Worm (Caenorhabditis elegans) whole organism, L4 larva: ENCODE measurements around the gene rpia-1.

Experiments used
- D1046.2 ChIP-seq: fragments of 200-800 bp; sonication (Bioruptor generic); IDR thresholded peaks from 2 replicates; pipeline ENCODE4 v1.3.6; 2022; ENCODE audit warnings: missing genetic modification characterization, missing compliant biosample characterization
- F44E2.7 ChIP-seq: fragments of 200-800 bp; sonication (Bioruptor generic); IDR thresholded peaks from 2 replicates; pipeline ENCODE4 v2.1.2; 2022; ENCODE audit warnings: missing genetic modification characterization, missing compliant biosample characterization
- R02D3.7 ChIP-seq: fragments of 150-350 bp; sonication (generic microtip); optimal IDR thresholded peaks from 3 replicates; lab custom pipeline; 2014; ENCODE audit warnings: missing biosample characterization, missing genetic modification characterization
- T20F7.1 ChIP-seq: fragments of 200-800 bp; sonication (Bioruptor generic); optimal IDR thresholded peaks from 2 replicates; lab custom pipeline; 2018; ENCODE audit warnings: mild to moderate bottlenecking, missing genetic modification characterization, missing compliant biosample characterization
- T26A8.4 ChIP-seq: fragments of 200-800 bp; sonication (Bioruptor generic); IDR thresholded peaks from 2 replicates; pipeline ENCODE4 v1.3.6; 2022; ENCODE audit warnings: missing genetic modification characterization, missing compliant biosample characterization
- Y105C5A.15 ChIP-seq: fragments of 200-800 bp; sonication (Bioruptor generic); IDR thresholded peaks from 2 replicates; pipeline ENCODE4 v1.3.6; 2022; ENCODE audit warnings: missing genetic modification characterization, missing compliant biosample characterization
- ZK546.5 ChIP-seq, 2 experiments: sonication (generic microtip); optimal IDR thresholded peaks; 2 replicates each; lab custom pipeline; 2017; ENCODE audit warnings: missing biosample characterization in 2 of 2, missing genetic modification characterization in 2 of 2
- aha-1 ChIP-seq: fragments of 150-350 bp; peaks from one replicate; lab custom pipeline; 2014; ENCODE audit warnings: missing biosample characterization, missing genetic modification characterization
- aly-2 ChIP-seq: sonication (generic microtip); optimal IDR thresholded peaks from 2 replicates; lab custom pipeline; 2018; ENCODE audit warnings: missing biosample characterization, missing genetic modification characterization
- arid-1 ChIP-seq: fragments of 200-800 bp; sonication (Bioruptor generic); conservative IDR thresholded peaks from 2 replicates; pipeline ENCODE4 v1.3.6; 2022; ENCODE audit warnings: missing genetic modification reagents, missing genetic modification characterization, missing compliant biosample characterization
- ctbp-1 ChIP-seq: fragments of 200-800 bp; sonication (Bioruptor generic); IDR thresholded peaks from 2 replicates; pipeline ENCODE4 v1.3.6; 2022; ENCODE audit warnings: missing genetic modification reagents, missing genetic modification characterization, missing compliant biosample characterization
- daf-16 ChIP-seq, 3 experiments: sonication (generic microtip); optimal IDR thresholded peaks; 2 replicates each; lab custom pipeline; 2016 to 2017; ENCODE audit warnings: missing genetic modification characterization in 3 of 3, missing genetic modification reagents in 3 of 3, mild to moderate bottlenecking in 2 of 3, missing compliant biosample characterization in 2 of 3, missing biosample characterization in 1 of 3, moderate library complexity in 1 of 3
- dmd-6 ChIP-seq: fragments of 200-800 bp; sonication (Bioruptor generic); IDR thresholded peaks from 2 replicates; pipeline ENCODE4 v1.3.6; 2022; ENCODE audit warnings: missing genetic modification reagents, missing genetic modification characterization, missing compliant biosample characterization
- dpl-1 ChIP-seq: fragments of 150-350 bp; optimal IDR thresholded peaks from 2 replicates; lab custom pipeline; 2014; ENCODE audit warnings: missing biosample characterization, missing genetic modification reagents, missing genetic modification characterization
- duxl-1 ChIP-seq: sonication (generic microtip); optimal IDR thresholded peaks from 2 replicates; lab custom pipeline; 2016; ENCODE audit warnings: mild to moderate bottlenecking, missing genetic modification characterization, moderate library complexity, missing compliant biosample characterization; ENCODE audit not compliant: poor library complexity
- dve-1 ChIP-seq: sonication (generic microtip); optimal IDR thresholded peaks from 2 replicates; lab custom pipeline; 2017; ENCODE audit warnings: antibody characterized with exemption, mild to moderate bottlenecking, missing genetic modification characterization, missing compliant biosample characterization; ENCODE audit not compliant: insufficient read depth
- egl-27 ChIP-seq: sonication (generic microtip); optimal IDR thresholded peaks from 3 replicates; lab custom pipeline; 2017; ENCODE audit warnings: missing biosample characterization, missing genetic modification reagents, missing genetic modification characterization
- hif-1 ChIP-seq, 2 experiments: sonication (generic microtip); optimal IDR thresholded peaks; 2 replicates each; lab custom pipeline; 2016 to 2017; ENCODE audit warnings: missing compliant biosample characterization in 2 of 2, missing genetic modification characterization in 2 of 2, missing genetic modification reagents in 2 of 2, missing genotype in 2 of 2, mild to moderate bottlenecking in 1 of 2
- hlh-11 ChIP-seq: fragments of 200-800 bp; sonication (Bioruptor generic); optimal IDR thresholded peaks from 2 replicates; lab custom pipeline; 2018; ENCODE audit warnings: mild to moderate bottlenecking, missing genetic modification characterization, missing compliant biosample characterization
- hlh-30 ChIP-seq: sonication (generic microtip); optimal IDR thresholded peaks from 2 replicates; lab custom pipeline; 2017; ENCODE audit warnings: antibody characterized with exemption, mild to moderate bottlenecking, missing genetic modification characterization, missing compliant biosample characterization; ENCODE audit not compliant: insufficient read depth
- lim-7 ChIP-seq: fragments of 200-800 bp; sonication (Bioruptor generic); IDR thresholded peaks from 2 replicates; pipeline ENCODE4 v1.3.6; 2022; ENCODE audit warnings: missing genetic modification characterization, missing compliant biosample characterization
- lin-13 ChIP-seq: fragments of 150-350 bp; optimal IDR thresholded peaks from 2 replicates; lab custom pipeline; 2014; ENCODE audit warnings: missing biosample characterization, missing genetic modification reagents, missing genetic modification characterization
- lin-29 ChIP-seq: fragments of 200-800 bp; sonication (Bioruptor generic); IDR thresholded peaks from 2 replicates; pipeline ENCODE4 v1.3.6; 2022; ENCODE audit warnings: missing genetic modification reagents, missing genetic modification characterization, missing compliant biosample characterization
- lin-38 ChIP-seq: fragments of 200-800 bp; sonication (Bioruptor generic); IDR thresholded peaks from 2 replicates; pipeline ENCODE4 v1.3.6; 2022; ENCODE audit warnings: missing genetic modification reagents, missing genetic modification characterization, missing compliant biosample characterization
- lsy-2 ChIP-seq, 2 experiments: fragments of 150-350 bp in 1 of 2; sonication (generic microtip) in 1 of 2; optimal IDR thresholded peaks; 2 replicates each; lab custom pipeline; 2014 to 2017; ENCODE audit warnings: missing biosample characterization in 2 of 2, missing genetic modification characterization in 2 of 2
- mdl-1 ChIP-seq, 2 experiments: fragments of 150-350 bp in 1 of 2; sonication (generic microtip) in 1 of 2; optimal IDR thresholded peaks; 2 replicates each; lab custom pipeline; 2014 to 2017; ENCODE audit warnings: missing biosample characterization in 2 of 2, missing genetic modification characterization in 2 of 2
- mdt-29 ChIP-seq: fragments of 200-800 bp; sonication (Bioruptor generic); IDR thresholded peaks from 2 replicates; pipeline ENCODE4 v1.3.6; 2022; ENCODE audit warnings: missing genetic modification reagents, missing genetic modification characterization, missing compliant biosample characterization
- mep-1 ChIP-seq: fragments of 150-350 bp; sonication (generic microtip); optimal IDR thresholded peaks from 3 replicates; lab custom pipeline; 2014; ENCODE audit warnings: missing biosample characterization, missing genetic modification characterization
- mes-2 ChIP-seq: sonication (generic microtip); optimal IDR thresholded peaks from 2 replicates; lab custom pipeline; 2016; ENCODE audit warnings: missing genotype, mild to moderate bottlenecking, missing genetic modification characterization, missing compliant biosample characterization; ENCODE audit not compliant: poor library complexity, severe bottlenecking
- mxl-2 ChIP-seq: fragments of 200-800 bp; sonication (Bioruptor generic); conservative IDR thresholded peaks from 2 replicates; pipeline ENCODE4 v1.3.6; 2022; ENCODE audit warnings: missing genetic modification reagents, missing genetic modification characterization, missing compliant biosample characterization
- nhr-10 ChIP-seq: fragments of 150-350 bp; optimal IDR thresholded peaks from 2 replicates; lab custom pipeline; 2014; ENCODE audit warnings: missing biosample characterization, missing genetic modification characterization
- nhr-11 ChIP-seq: fragments of 150-350 bp; optimal IDR thresholded peaks from 2 replicates; lab custom pipeline; 2014; ENCODE audit warnings: missing biosample characterization, missing genetic modification characterization
- nhr-28 ChIP-seq: fragments of 150-350 bp; optimal IDR thresholded peaks from 2 replicates; lab custom pipeline; 2014; ENCODE audit warnings: missing biosample characterization, missing genetic modification characterization
- nhr-48 ChIP-seq: sonication (generic microtip); optimal IDR thresholded peaks from 2 replicates; lab custom pipeline; 2016; ENCODE audit warnings: mild to moderate bottlenecking, missing genetic modification characterization, missing compliant biosample characterization
- nhr-6 ChIP-seq: fragments of 150-350 bp; optimal IDR thresholded peaks from 2 replicates; lab custom pipeline; 2014; ENCODE audit warnings: missing biosample characterization, missing genetic modification characterization
- nhr-76 ChIP-seq: fragments of 150-350 bp; optimal IDR thresholded peaks from 2 replicates; lab custom pipeline; 2014; ENCODE audit warnings: missing biosample characterization, missing genetic modification characterization
- nhr-77 ChIP-seq: fragments of 150-350 bp; optimal IDR thresholded peaks from 2 replicates; lab custom pipeline; 2014; ENCODE audit warnings: missing biosample characterization, missing genetic modification characterization
- pqm-1 ChIP-seq: sonication (generic microtip); optimal IDR thresholded peaks from 2 replicates; lab custom pipeline; 2017; ENCODE audit warnings: missing biosample characterization, missing genetic modification characterization
- rbr-2 ChIP-seq: sonication (generic microtip); optimal IDR thresholded peaks from 2 replicates; lab custom pipeline; 2016; ENCODE audit warnings: missing genotype, missing genetic modification characterization, missing compliant biosample characterization
- saeg-2 ChIP-seq: fragments of 200-800 bp; sonication (Bioruptor generic); IDR thresholded peaks from 2 replicates; pipeline ENCODE4 v1.3.6; 2022; ENCODE audit warnings: missing genetic modification reagents, missing genetic modification characterization, missing compliant biosample characterization
- snpc-1.2 ChIP-seq: fragments of 200-800 bp; sonication (Bioruptor generic); IDR thresholded peaks from 2 replicates; pipeline ENCODE4 v1.3.6; 2022; ENCODE audit warnings: missing genetic modification reagents, missing genetic modification characterization, missing compliant biosample characterization
- tra-1 ChIP-seq: fragments of 200-800 bp; sonication (Bioruptor generic); IDR thresholded peaks from 2 replicates; pipeline ENCODE4 v1.3.6; 2022; ENCODE audit warnings: missing genetic modification reagents, missing genetic modification characterization, missing compliant biosample characterization
- unc-39 ChIP-seq: sonication (generic microtip); optimal IDR thresholded peaks from 2 replicates; lab custom pipeline; 2017; ENCODE audit warnings: missing biosample characterization, missing genetic modification characterization
- zfp-2 ChIP-seq: sonication (generic microtip); optimal IDR thresholded peaks from 2 replicates; lab custom pipeline; 2016; ENCODE audit warnings: mild to moderate bottlenecking, missing genetic modification characterization, missing compliant biosample characterization
- zfp-3 ChIP-seq: fragments of 200-800 bp; sonication (Bioruptor generic); conservative IDR thresholded peaks from 2 replicates; pipeline ENCODE4 v1.3.6; 2022; ENCODE audit warnings: missing genetic modification reagents, missing genetic modification characterization, missing compliant biosample characterization
- ztf-7 ChIP-seq: fragments of 150-350 bp; optimal IDR thresholded peaks from 2 replicates; lab custom pipeline; 2014; ENCODE audit warnings: missing biosample characterization, missing genetic modification characterization

The rpia-1 gene

ce11 chrIII:7116615-7117252 lies 6.2 kb upstream of the rpia-1 start (continued):
- peak; percentile 47 for TF ChIP-seq dpl-1
- TF ChIP-seq nhr-6 (tag; lab: Kevin White, UChicago) = peak; percentile 17
- TF ChIP-seq unc-39 (tag; lab: Kevin White, UChicago) = no peak
- peak; percentile 87 for TF ChIP-seq nhr-28 (tag; lab: Kevin White, UChicago)
- peak; percentile 81 for TF ChIP-seq hlh-11 (tag; lab: Kevin White, UChicago)
- no peak for TF ChIP-seq T20F7.1 (GFP tag; lab: Kevin White, UChicago)
- TF ChIP-seq hif-1 (tag; optimal IDR thresholded peaks at IDR 0.05; lab: Kevin White, UChicago) = no peak
- no peak for TF ChIP-seq T26A8.4 (GFP tag; lab: Robert Waterston, UW)
- 0 out of 2 replicates have a peak, but pooled peaks have one; percentile 13 for TF ChIP-seq zfp-3 (GFP tag; lab: Robert Waterston, UW)
- peak; percentile 88 for TF ChIP-seq nhr-10
- no peak for TF ChIP-seq aly-2 (tag; lab: Kevin White, UChicago)
- TF ChIP-seq zfp-2 = no peak
- TF ChIP-seq lin-38 (GFP tag; lab: Robert Waterston, UW) = peak; percentile 22
- TF ChIP-seq rbr-2 = peak; percentile 34
- TF ChIP-seq nhr-11 = peak; percentile 9
- TF ChIP-seq arid-1 (GFP tag; lab: Robert Waterston, UW) = 0 out of 2 replicates have a peak, but pooled peaks have one; percentile 28
- TF ChIP-seq F44E2.7 = no peak
- peak; percentile 46; the same call in 1 of the 2 replicates for TF ChIP-seq tra-1
- no peak for TF ChIP-seq saeg-2
- peak; percentile 69 for TF ChIP-seq pqm-1 (tag; lab: Kevin White, UChicago)
- peak; percentile 90 for TF ChIP-seq dve-1
- peak; percentile 94 for TF ChIP-seq hlh-30 (tag; lab: Kevin White, UChicago)
- peak; percentile 50 to 80 for TF ChIP-seq lsy-2 (tag; optimal IDR thresholded peaks at IDR 0.05; lab: Kevin White, UChicago)
- peak; percentile 46 to 71 for TF ChIP-seq mdl-1 (tag; optimal IDR thresholded peaks at IDR 0.05; lab: Kevin White, UChicago)
- TF ChIP-seq lin-13 (GFP tag; lab: Kevin White, UChicago) = peak; percentile 4

ce11 chrIII:7120477-7120876 lies 2.5 kb upstream of the rpia-1 start:
- TF ChIP-seq hlh-11 (tag; lab: Kevin White, UChicago) (peak; percentile 27), mdt-29 (no peak), arid-1 (GFP tag; lab: Robert Waterston, UW) (0 out of 2 replicates have a peak, but pooled peaks have one; percentile 14), ztf-7 (peak; percentile 31), nhr-76 (tag; lab: Kevin White, UChicago) (no peak), tra-1 (no peak), aha-1 (tag; lab: Kevin White, UChicago) (no peak), zfp-3 (GFP tag; lab: Robert Waterston, UW) (no peak), lin-38 (GFP tag; lab: Robert Waterston, UW) (no peak), lsy-2 (tag; optimal IDR thresholded peaks at IDR 0.05; lab: Kevin White, UChicago) (peak in 1 of 2 experiments; percentile 66), lin-29 (GFP tag; lab: Robert Waterston, UW) (no peak), mes-2 (tag; lab: Kevin White, UChicago) (peak; percentile 45), lim-7 (no peak), R02D3.7 (tag; lab: Kevin White, UChicago) (no peak), nhr-28 (tag; lab: Kevin White, UChicago) (peak; percentile 63), ZK546.5 (tag; optimal IDR thresholded peaks at IDR 0.05; lab: Kevin White, UChicago) (no peak), D1046.2 (GFP tag; lab: Robert Waterston, UW) (no peak), rbr-2 (no peak), Y105C5A.15 (GFP tag; lab: Robert Waterston, UW) (no peak), nhr-10 (peak; percentile 33), hlh-30 (tag; lab: Kevin White, UChicago) (peak; percentile 37), ctbp-1 (GFP tag; lab: Robert Waterston, UW) (no peak), nhr-77 (tag; lab: Kevin White, UChicago) (peak; percentile 29), daf-16 (GFP tag; optimal IDR thresholded peaks at IDR 0.05; lab: Kevin White, UChicago) (no peak), daf-16 (tag; optimal IDR thresholded peaks at IDR 0.05; lab: Kevin White, UChicago) (peak; percentile 61), snpc-1.2 (no peak), lin-13 (GFP tag; lab: Kevin White, UChicago) (no peak), duxl-1 (tag; lab: Kevin White, UChicago) (peak; percentile 16), pqm-1 (tag; lab: Kevin White, UChicago) (peak; percentile 12), T20F7.1 (GFP tag; lab: Kevin White, UChicago) (peak; percentile 39), egl-27 (tag; lab: Kevin White, UChicago) (no peak), dmd-6 (GFP tag; lab: Robert Waterston, UW) (peak; percentile 55; the same call in 1 of the 2 replicates), nhr-48 (tag; lab: Kevin White, UChicago) (peak; percentile 41), mep-1 (tag; lab: Kevin White, UChicago) (peak; percentile 40), mxl-2 (GFP tag; lab: Robert Waterston, UW) (peak; percentile 96)
